Fruit fly (Drosophila melanogaster) whole organism, embryonic: Measurements from ENCODE around the gene mthl14.
A peak's percentile ranks its signal among the peaks of the same experiment; 100 is the strongest.

Experiments used
- Ada2b ChIP-seq: fragments of 200-800 bp; sonication (Bioruptor generic); IDR thresholded peaks from 2 replicates; pipeline ENCODE4 v1.3.6; 2022; ENCODE audit warnings: missing biosample characterization, missing genetic modification characterization
- CG10321 ChIP-seq: fragments of 200-800 bp; sonication (Bioruptor generic); IDR thresholded peaks from 2 replicates; pipeline ENCODE4 v1.3.6; 2022; ENCODE audit warnings: missing biosample characterization, missing genetic modification characterization
- CG10462 ChIP-seq: fragments of 200-800 bp; sonication (Bioruptor generic); optimal IDR thresholded peaks from 2 replicates; lab custom pipeline; 2016; ENCODE audit warnings: missing biosample characterization, missing genetic modification characterization
- CG11093 ChIP-seq: fragments of 200-800 bp; sonication (Bioruptor generic); IDR thresholded peaks from 3 replicates; pipeline ENCODE4 v1.3.6; 2022; ENCODE audit warnings: missing biosample characterization, missing genetic modification characterization
- CG13296 ChIP-seq: fragments of 200-800 bp; sonication (Bioruptor generic); optimal IDR thresholded peaks from 3 replicates; lab custom pipeline; 2018; ENCODE audit warnings: missing biosample characterization, mild to moderate bottlenecking, missing genetic modification characterization
- CG14014 ChIP-seq: fragments of 200-800 bp; sonication (Bioruptor generic); IDR thresholded peaks from 2 replicates; pipeline ENCODE4 v1.3.6; 2022; ENCODE audit warnings: missing biosample characterization, missing genetic modification characterization
- CG14710 ChIP-seq: fragments of 200-800 bp; sonication (Bioruptor generic); optimal IDR thresholded peaks from 3 replicates; lab custom pipeline; 2019; ENCODE audit warnings: missing biosample characterization, mild to moderate bottlenecking, missing genetic modification characterization, moderate library complexity
- CG15601 ChIP-seq: fragments of 200-800 bp; sonication (Bioruptor generic); optimal IDR thresholded peaks from 3 replicates; lab custom pipeline; 2019; ENCODE audit warnings: missing biosample characterization, mild to moderate bottlenecking, missing genetic modification characterization, moderate library complexity
- CG16779 ChIP-seq: fragments of 200-800 bp; sonication (Bioruptor generic); IDR thresholded peaks from 2 replicates; pipeline ENCODE4 v1.3.6; 2022; ENCODE audit warnings: missing biosample characterization, missing genetic modification characterization
- CG16863 ChIP-seq: fragments of 200-800 bp; sonication (Bioruptor generic); optimal IDR thresholded peaks from 3 replicates; lab custom pipeline; 2016; ENCODE audit warnings: missing biosample characterization, missing genetic modification characterization
- CG17802 ChIP-seq: fragments of 200-800 bp; sonication (Bioruptor generic); optimal IDR thresholded peaks from 2 replicates; lab custom pipeline; 2018; ENCODE audit warnings: missing biosample characterization, mild to moderate bottlenecking, missing genetic modification characterization, moderate library complexity
- CG31224 ChIP-seq: fragments of 200-800 bp; sonication (Bioruptor generic); IDR thresholded peaks from 2 replicates; pipeline ENCODE4 v1.3.6; 2022; ENCODE audit warnings: missing biosample characterization, missing genetic modification characterization
- CG32767 ChIP-seq: fragments of 200-800 bp; sonication (Bioruptor generic); IDR thresholded peaks from 2 replicates; pipeline ENCODE4 v1.3.6; 2022; ENCODE audit warnings: missing biosample characterization, missing genetic modification characterization
- CG3838 ChIP-seq: fragments of 200-800 bp; sonication (Bioruptor generic); optimal IDR thresholded peaks from 3 replicates; lab custom pipeline; 2016; ENCODE audit warnings: missing biosample characterization, missing genetic modification characterization
- CG42726 ChIP-seq: fragments of 200-800 bp; sonication (Bioruptor generic); IDR thresholded peaks from 2 replicates; pipeline ENCODE4 v1.3.6; 2022; ENCODE audit warnings: missing biosample characterization, missing genetic modification characterization; ENCODE audit not compliant: partially characterized antibody
- Dp ChIP-seq: fragments of 200-800 bp; sonication (Bioruptor generic); optimal IDR thresholded peaks from 2 replicates; lab custom pipeline; 2018; ENCODE audit warnings: missing biosample characterization, mild to moderate bottlenecking, missing genetic modification characterization, moderate library complexity
- Ets65A ChIP-seq: fragments of 200-800 bp; sonication (Bioruptor generic); peaks from one replicate; lab custom pipeline; 2016; ENCODE audit warnings: missing biosample characterization, missing genetic modification characterization
- Fer1 ChIP-seq: fragments of 200-800 bp; sonication (Bioruptor generic); optimal IDR thresholded peaks from 2 replicates; lab custom pipeline; 2017; ENCODE audit warnings: missing biosample characterization, mild to moderate bottlenecking, missing genetic modification characterization
- HmgZ ChIP-seq: fragments of 200-800 bp; sonication (Bioruptor generic); optimal IDR thresholded peaks from 2 replicates; lab custom pipeline; 2018; ENCODE audit warnings: missing biosample characterization, mild to moderate bottlenecking, missing genetic modification characterization
- Hmr ChIP-seq: fragments of 200-800 bp; sonication (Bioruptor generic); optimal IDR thresholded peaks from 3 replicates; lab custom pipeline; 2017; ENCODE audit warnings: mild to moderate bottlenecking, missing biosample characterization, missing genetic modification reagents, missing genetic modification characterization
- Hmx ChIP-seq: fragments of 200-800 bp; sonication (Bioruptor generic); optimal IDR thresholded peaks from 2 replicates; lab custom pipeline; 2016; ENCODE audit warnings: missing biosample characterization, missing genetic modification characterization
- MESR4 ChIP-seq: fragments of 200-800 bp; sonication (Bioruptor generic); optimal IDR thresholded peaks from 2 replicates; lab custom pipeline; 2018; ENCODE audit warnings: missing biosample characterization, mild to moderate bottlenecking, missing genetic modification characterization, moderate library complexity
- MTF-1 ChIP-seq: fragments of 200-800 bp; sonication (Bioruptor generic); optimal IDR thresholded peaks from 2 replicates; lab custom pipeline; 2018; ENCODE audit warnings: missing biosample characterization, mild to moderate bottlenecking, missing genetic modification characterization, borderline replicate concordance
- Myb ChIP-seq: fragments of 200-800 bp; sonication (Bioruptor generic); optimal IDR thresholded peaks from 2 replicates; lab custom pipeline; 2016; ENCODE audit warnings: missing biosample characterization, missing genetic modification characterization
- Optix ChIP-seq: fragments of 200-800 bp; sonication (Bioruptor generic); IDR thresholded peaks from 3 replicates; pipeline ENCODE4 v1.3.6; 2022; ENCODE audit warnings: missing biosample characterization, missing genetic modification characterization
- Ptx1 ChIP-seq: fragments of 200-800 bp; sonication (Bioruptor generic); IDR thresholded peaks from 2 replicates; pipeline ENCODE4 v1.3.6; 2022; ENCODE audit warnings: missing biosample characterization, missing genetic modification characterization
- Ssrp ChIP-seq: fragments of 200-800 bp; sonication (Bioruptor generic); optimal IDR thresholded peaks from 2 replicates; lab custom pipeline; 2018; ENCODE audit warnings: missing biosample characterization, mild to moderate bottlenecking, missing genetic modification characterization, moderate library complexity
- Taf1 ChIP-seq: fragments of 200-800 bp; sonication (Bioruptor generic); IDR thresholded peaks from 2 replicates; pipeline ENCODE4 v1.3.6; 2022; ENCODE audit warnings: missing biosample characterization, missing genetic modification characterization
- Trl ChIP-seq, 3 experiments: fragments of >200 bp in 2 of 3; fragments of 200-800 bp in 1 of 3; sonication (Bioruptor generic) in 1 of 3; optimal IDR thresholded peaks; 2 replicates in 1 of 3; 3 replicates in 2 of 3; lab custom pipeline; 2016 to 2017; ENCODE audit warnings: missing biosample characterization in 1 of 3, missing genetic modification characterization in 1 of 3
- abd-A ChIP-seq: fragments of 200-800 bp; sonication (Bioruptor generic); optimal IDR thresholded peaks from 3 replicates; lab custom pipeline; 2019; ENCODE audit warnings: missing biosample characterization, mild to moderate bottlenecking, missing genetic modification characterization, moderate library complexity
- ato ChIP-seq: fragments of 200-800 bp; sonication (Bioruptor generic); IDR thresholded peaks from 2 replicates; pipeline ENCODE4 v1.3.6; 2022; ENCODE audit warnings: missing biosample characterization, missing genetic modification characterization; ENCODE audit not compliant: partially characterized antibody
- bab2 ChIP-seq: fragments of 200-800 bp; sonication (Bioruptor generic); optimal IDR thresholded peaks from 2 replicates; lab custom pipeline; 2016; ENCODE audit warnings: missing biosample characterization, missing genetic modification characterization
- cg ChIP-seq: fragments of 200-800 bp; sonication (Bioruptor generic); optimal IDR thresholded peaks from 3 replicates; lab custom pipeline; 2019; ENCODE audit warnings: missing biosample characterization, mild to moderate bottlenecking, missing genetic modification characterization, moderate library complexity
- disco-r ChIP-seq: fragments of 200-800 bp; sonication (Bioruptor generic); optimal IDR thresholded peaks from 2 replicates; lab custom pipeline; 2016; ENCODE audit warnings: missing biosample characterization, missing genetic modification characterization
- gcm2 ChIP-seq: fragments of 200-800 bp; sonication (Bioruptor generic); optimal IDR thresholded peaks from 2 replicates; lab custom pipeline; 2016; ENCODE audit warnings: missing biosample characterization, missing genetic modification characterization
- jigr1 ChIP-seq: fragments of 200-800 bp; sonication (Bioruptor generic); IDR thresholded peaks from 3 replicates; pipeline ENCODE4 v1.3.6; 2022; ENCODE audit warnings: missing biosample characterization, missing genetic modification characterization
- onecut ChIP-seq: fragments of 200-800 bp; sonication (Bioruptor generic); IDR thresholded peaks from 2 replicates; pipeline ENCODE4 v1.3.6; 2022; ENCODE audit warnings: missing biosample characterization, missing genetic modification characterization
- pita ChIP-seq: fragments of 200-800 bp; sonication (Bioruptor generic); optimal IDR thresholded peaks from 2 replicates; lab custom pipeline; 2017; ENCODE audit warnings: missing biosample characterization, mild to moderate bottlenecking, missing genetic modification characterization
- sens-2 ChIP-seq: fragments of 200-800 bp; sonication (Bioruptor generic); IDR thresholded peaks from 2 replicates; pipeline ENCODE4 v1.3.6; 2022; ENCODE audit warnings: missing biosample characterization, missing genetic modification characterization
- slbo ChIP-seq: fragments of 200-800 bp; sonication (Bioruptor generic); IDR thresholded peaks from 2 replicates; pipeline ENCODE4 v1.3.6; 2022; ENCODE audit warnings: missing biosample characterization, missing genetic modification characterization
- sna ChIP-seq: fragments of 200-800 bp; sonication (Bioruptor generic); IDR thresholded peaks from 2 replicates; pipeline ENCODE4 v1.3.6; 2022; ENCODE audit warnings: missing biosample characterization, missing genetic modification characterization; ENCODE audit not compliant: partially characterized antibody
- sr ChIP-seq: fragments of 200-800 bp; sonication (Bioruptor generic); IDR thresholded peaks from 3 replicates; pipeline ENCODE4 v1.3.6; 2022; ENCODE audit warnings: missing biosample characterization, missing genetic modification characterization
- tna ChIP-seq: fragments of 200-800 bp; sonication (Bioruptor generic); IDR thresholded peaks from 2 replicates; pipeline ENCODE4 v1.3.6; 2022; ENCODE audit warnings: missing biosample characterization, missing genetic modification characterization; ENCODE audit not compliant: partially characterized antibody
- zf30C ChIP-seq: fragments of 200-800 bp; sonication (Bioruptor generic); optimal IDR thresholded peaks from 3 replicates; lab custom pipeline; 2018; ENCODE audit warnings: missing biosample characterization, mild to moderate bottlenecking, missing genetic modification characterization

The mthl14 gene

dm6 chr3L:223019-223902, 24.0 kb upstream of the mthl14 start, which contains the start of the genes pyx and CG33229 (continued):
- peak; percentile 55 for TF ChIP-seq Fer1 (GFP tag; lab: Kevin White, UChicago)
- peak; percentile 70 for TF ChIP-seq CG15601 (tag; lab: Kevin White, UChicago)
- no peak for TF ChIP-seq CG42726
- TF ChIP-seq Hmx (GFP tag; lab: Kevin White, UChicago): peak; percentile 75
- no peak for TF ChIP-seq pita (GFP tag; lab: Kevin White, UChicago)
- TF ChIP-seq disco-r: peak; percentile 75
- TF ChIP-seq Ptx1 (GFP tag; lab: Robert Waterston, UW): peak; percentile 87
- TF ChIP-seq Myb (GFP tag; lab: Kevin White, UChicago): peak; percentile 59
- peak; percentile 19; the same call in 1 of the 2 replicates for TF ChIP-seq sna
- peak; percentile 75 for TF ChIP-seq CG11093 (GFP tag; lab: Robert Waterston, UW)
- TF ChIP-seq CG10462: peak; percentile 47
- TF ChIP-seq Ada2b (GFP tag; lab: Robert Waterston, UW): peak; percentile 71
- TF ChIP-seq CG14710 (tag; lab: Kevin White, UChicago): peak; percentile 77
- peak; percentile 35 for TF ChIP-seq CG17802 (tag; lab: Kevin White, UChicago)
- peak; percentile 49 for TF ChIP-seq onecut (GFP tag; lab: Robert Waterston, UW)
- TF ChIP-seq, all 482 proteins: peak for 390

- TF ChIP-seq CG13296 (GFP tag; lab: Kevin White, UChicago) (peak; percentile 13), CG3838 (GFP tag; lab: Kevin White, UChicago) (peak; percentile 47), MESR4 (GFP tag; lab: Kevin White, UChicago) (peak; percentile 99), Optix (GFP tag; lab: Robert Waterston, UW) (peak; percentile 48; the same call in 1 of the 3 replicates), bab2 (no peak), HmgZ (tag; lab: Kevin White, UChicago) (peak; percentile 2), slbo (GFP tag; lab: Robert Waterston, UW) (peak; percentile 23; the same call in 1 of the 2 replicates), ato (GFP tag; lab: Robert Waterston, UW) (peak; percentile 48), Taf1 (GFP tag; lab: Robert Waterston, UW) (0 out of 2 replicates have a peak, but pooled peaks have one; percentile 19), abd-A (peak; percentile 82), zf30C (no peak), CG14014 (GFP tag; lab: Robert Waterston, UW) (peak; percentile 32; the same call in 1 of the 2 replicates), Dp (GFP tag; lab: Kevin White, UChicago) (no peak), CG10321 (GFP tag; lab: Robert Waterston, UW) (peak; percentile 96), cg (GFP tag; lab: Kevin White, UChicago) (peak; percentile 89), sr (GFP tag; lab: Robert Waterston, UW) (0 out of 3 replicates have a peak, but pooled peaks have one; percentile 21), CG32767 (GFP tag; lab: Robert Waterston, UW) (peak; percentile 91), jigr1 (GFP tag; lab: Robert Waterston, UW) (no peak), Trl (optimal IDR thresholded peaks at IDR 0.05; lab: Kevin White, UChicago) (peak in 1 of 2 experiments; percentile 28), Trl (GFP tag; optimal IDR thresholded peaks at IDR 0.05; lab: Kevin White, UChicago) (peak; percentile 22), MTF-1 (peak; percentile 57), tna (GFP tag; lab: Robert Waterston, UW) (0 out of 2 replicates have a peak, but pooled peaks have one; percentile 11), CG16863 (GFP tag; lab: Kevin White, UChicago) (no peak), Ets65A (peak; percentile 51), gcm2 (GFP tag; lab: Kevin White, UChicago) (no peak), Ssrp (tag; lab: Kevin White, UChicago) (peak; percentile 57), CG16779 (GFP tag; lab: Robert Waterston, UW) (peak; percentile 46; the same call in 1 of the 2 replicates), CG31224 (peak; percentile 36; the same call in 1 of the 2 replicates), sens-2 (GFP tag; lab: Robert Waterston, UW) (no peak), Hmr (peak; percentile 49)
These were observed 23.0 kb upstream of the mthl14 start for dm6 chr3L:224004-224951.
